Fruit fly (Drosophila melanogaster): ENCODE results near the gene CG15760.

DNA sequence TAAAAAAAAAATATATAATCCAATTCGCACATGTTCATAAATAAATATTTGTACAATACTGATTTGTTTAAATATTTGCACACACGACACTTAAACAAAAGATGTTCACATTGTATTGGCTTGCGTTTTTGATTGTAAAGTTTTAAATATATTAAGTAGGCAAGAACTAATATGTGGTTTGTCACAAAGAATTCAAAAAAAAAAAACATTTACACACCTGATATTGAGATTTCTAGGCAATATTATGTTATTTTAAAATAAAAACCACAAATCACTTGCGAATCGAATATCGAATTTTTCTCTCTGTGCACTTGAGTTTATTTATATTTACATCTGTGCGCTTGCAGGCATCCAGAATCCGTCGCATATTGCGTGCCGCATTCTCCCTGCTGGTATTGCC is 10.1 kb downstream of the CG15760 start:
- TF ChIP-seq insv (optimal IDR thresholded peaks at IDR 0.05) = no peak
- no peak for TF ChIP-seq Myc (optimal IDR thresholded peaks at IDR 0.05)
- TF ChIP-seq ttk (optimal IDR thresholded peaks at IDR 0.05) = no peak
